Fruit fly (Drosophila melanogaster) whole organism: ENCODE data around the gene CG18666.

Source experiments
- CG8478 ChIP-seq: fragments of >200 bp; optimal IDR thresholded peaks from 2 replicates; lab custom pipeline; 2018; ENCODE audit warnings: inconsistent platforms
- Dll ChIP-seq: fragments of >200 bp; optimal IDR thresholded peaks from 2 replicates; lab custom pipeline; 2017
- EcR ChIP-seq, 2 experiments: fragments of >200 bp; optimal IDR thresholded peaks; 2 replicates each; lab custom pipeline; 2017; ENCODE audit warnings: missing biosample characterization in 2 of 2, missing genetic modification characterization in 2 of 2, missing genetic modification reagents in 2 of 2
- pan ChIP-seq: fragments of >200 bp; optimal IDR thresholded peaks from 2 replicates; lab custom pipeline; 2017
- psq ChIP-seq: fragments of >200 bp; optimal IDR thresholded peaks from 2 replicates; lab custom pipeline; 2017
- usp ChIP-seq: fragments of >200 bp; optimal IDR thresholded peaks from 2 replicates; lab custom pipeline; 2017; ENCODE audit warnings: missing biosample characterization, missing genetic modification characterization, mixed read lengths

The CG18666 gene

DNA sequence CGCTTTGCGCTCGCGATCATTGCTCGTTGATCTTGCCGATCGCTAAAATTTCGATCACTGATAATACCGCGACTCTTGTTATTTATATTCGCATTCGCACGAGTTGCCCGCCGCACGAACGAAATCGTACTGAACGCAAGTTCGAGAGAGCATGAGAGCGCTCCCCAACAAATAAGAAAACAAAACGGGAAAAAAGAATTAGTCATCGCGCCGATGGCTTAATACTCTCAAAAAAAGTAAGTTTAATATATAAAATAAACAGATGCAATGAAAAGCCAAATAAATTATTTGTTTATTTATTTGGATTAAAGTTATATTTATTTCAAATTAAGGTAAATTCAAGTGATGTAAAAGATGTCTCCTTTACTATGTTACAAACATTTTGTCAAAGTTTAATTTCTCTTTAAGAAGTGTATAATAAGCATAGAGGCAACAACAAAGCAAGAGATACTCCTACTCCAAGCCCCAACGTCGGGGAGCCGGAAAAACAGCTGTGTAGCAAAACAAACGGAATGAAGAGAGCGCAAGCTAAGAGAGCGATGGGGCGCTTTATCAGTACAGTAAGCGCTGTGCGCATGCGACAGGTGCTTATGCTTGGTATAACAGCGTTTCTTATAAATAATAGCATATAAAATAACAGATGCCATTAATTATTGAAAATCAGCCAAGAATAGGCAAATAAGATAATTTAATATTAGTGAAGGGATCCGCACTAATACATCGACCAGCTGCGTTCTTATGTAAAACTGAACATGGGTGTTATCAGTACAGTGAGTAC lies 22.9 kb downstream of the CG18666 start:
- TF ChIP-seq usp (GFP tag; lab: Kevin White, UChicago) (no peak), CG8478 (lab: Kevin White, UChicago) (no peak), Dll (no peak), pan (no peak), psq (no peak), EcR (GFP tag; optimal IDR thresholded peaks at IDR 0.05; lab: Kevin White, UChicago) (no peak)

DNA sequence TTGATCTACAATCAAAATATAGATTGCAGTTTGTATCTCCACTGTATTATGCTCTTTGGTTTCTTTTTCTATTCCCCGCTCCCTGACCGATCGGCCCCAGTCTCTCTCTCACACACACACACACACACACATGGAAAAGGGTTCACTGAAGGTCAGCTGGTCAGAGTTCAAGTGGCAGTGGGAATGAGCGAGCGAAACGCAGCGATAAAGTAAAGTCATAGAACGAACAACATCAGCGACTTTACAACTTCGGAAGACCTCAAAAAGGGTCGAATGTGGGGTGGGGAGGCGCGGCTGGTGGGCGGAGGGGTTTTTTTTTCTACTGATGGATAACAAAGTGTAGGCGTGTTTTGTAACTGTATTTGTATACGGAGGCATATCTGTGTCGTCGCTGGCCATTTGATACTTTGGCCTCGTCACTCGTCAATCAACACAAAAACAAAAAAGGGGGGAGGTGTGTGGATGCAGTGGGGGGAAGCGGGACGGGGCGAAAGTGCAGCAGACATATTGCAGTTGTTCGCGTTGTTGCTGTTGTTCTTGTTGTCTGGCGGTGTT lies 23.6 kb downstream of the CG18666 start:
- no peak for TF ChIP-seq EcR (GFP tag; optimal IDR thresholded peaks at IDR 0.05; lab: Kevin White, UChicago)
- no peak for TF ChIP-seq pan
- no peak for TF ChIP-seq CG8478 (lab: Kevin White, UChicago)
- no peak for TF ChIP-seq Dll
- no peak for TF ChIP-seq psq
- no peak for TF ChIP-seq usp (GFP tag; lab: Kevin White, UChicago)

DNA sequence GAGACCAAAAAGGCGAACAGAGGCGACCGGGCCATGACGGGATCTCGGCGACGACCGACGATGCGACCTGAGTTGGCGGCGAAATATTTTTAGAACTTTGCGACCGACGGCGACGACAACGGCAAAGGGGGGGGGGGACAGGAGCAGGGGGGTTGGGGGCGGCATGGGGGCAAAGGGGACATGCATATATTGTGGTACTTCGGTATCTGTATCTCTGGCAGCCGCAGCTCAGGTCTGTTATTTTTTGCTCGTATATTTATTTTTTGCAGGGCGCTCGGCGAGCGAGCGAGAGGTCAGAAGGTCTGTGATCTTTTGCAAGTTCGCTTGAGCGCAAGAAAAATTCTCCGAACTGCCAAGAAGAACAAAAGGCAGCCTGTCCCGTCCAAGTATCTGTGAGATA lies 24.6 kb downstream of the CG18666 start:
- TF ChIP-seq Dll: no peak
- no peak for TF ChIP-seq CG8478 (lab: Kevin White, UChicago)
- TF ChIP-seq pan: no peak
- no peak for TF ChIP-seq psq
- TF ChIP-seq usp (GFP tag; lab: Kevin White, UChicago): no peak
- no peak for TF ChIP-seq EcR (GFP tag; optimal IDR thresholded peaks at IDR 0.05; lab: Kevin White, UChicago)

DNA sequence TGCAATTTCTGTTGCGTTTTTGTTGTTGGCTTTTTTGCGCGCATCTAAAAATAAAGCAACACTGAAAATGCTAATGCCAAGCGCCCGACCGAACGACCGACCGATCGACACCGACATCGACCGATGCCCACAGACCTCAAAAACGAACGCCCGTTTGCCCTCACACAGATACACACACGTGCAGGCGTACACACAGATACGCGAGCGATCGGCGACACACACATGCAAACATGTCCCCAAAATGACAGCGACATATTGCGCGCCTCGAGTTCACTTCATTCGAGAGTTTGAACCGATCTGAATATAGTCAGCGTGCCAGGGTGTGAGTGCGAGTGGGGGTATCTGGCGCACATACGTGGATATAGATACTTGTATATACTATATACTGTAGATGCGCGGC lies 26.6 kb downstream of the CG18666 start:
- TF ChIP-seq psq (no peak), CG8478 (lab: Kevin White, UChicago) (no peak), usp (GFP tag; lab: Kevin White, UChicago) (no peak), pan (no peak), Dll (no peak), EcR (GFP tag; optimal IDR thresholded peaks at IDR 0.05; lab: Kevin White, UChicago) (no peak)

DNA sequence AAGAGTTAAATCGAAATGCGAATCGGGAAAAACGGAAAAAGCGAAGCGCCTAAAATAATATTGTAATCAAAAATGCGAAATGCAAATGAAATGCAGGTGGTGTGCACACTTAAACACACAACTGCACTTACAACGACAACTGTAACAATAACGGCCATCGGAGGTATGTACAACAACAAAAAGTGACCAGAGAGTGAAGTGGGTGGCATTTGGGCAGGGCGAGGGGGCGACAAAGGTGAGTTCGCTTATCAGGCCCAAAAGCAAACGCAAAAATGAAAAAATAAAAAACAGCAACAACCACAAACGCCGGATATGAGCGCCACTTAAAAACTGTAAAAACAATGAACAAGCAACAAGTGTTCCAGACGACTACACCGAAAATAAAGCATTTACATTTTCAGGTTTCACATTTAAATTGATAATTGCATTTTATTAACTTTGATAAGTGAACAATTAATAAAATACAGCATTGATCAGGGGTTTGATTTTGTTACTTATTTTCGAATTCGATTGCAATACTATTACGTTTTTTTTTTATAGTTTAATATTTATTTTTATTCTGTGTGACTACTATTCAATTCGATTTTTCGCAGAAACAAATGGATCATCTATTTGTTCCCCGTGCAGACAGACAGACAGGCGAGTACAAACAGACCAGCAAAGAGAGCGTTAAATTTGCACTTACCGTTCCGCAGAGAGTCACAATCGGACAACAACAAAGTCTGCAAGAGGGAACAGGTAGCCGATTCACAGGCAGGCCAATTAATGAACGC lies 30.7 kb downstream of the CG18666 start:
- peak; percentile 42 for TF ChIP-seq pan
- TF ChIP-seq CG8478 (lab: Kevin White, UChicago): no peak

DNA sequence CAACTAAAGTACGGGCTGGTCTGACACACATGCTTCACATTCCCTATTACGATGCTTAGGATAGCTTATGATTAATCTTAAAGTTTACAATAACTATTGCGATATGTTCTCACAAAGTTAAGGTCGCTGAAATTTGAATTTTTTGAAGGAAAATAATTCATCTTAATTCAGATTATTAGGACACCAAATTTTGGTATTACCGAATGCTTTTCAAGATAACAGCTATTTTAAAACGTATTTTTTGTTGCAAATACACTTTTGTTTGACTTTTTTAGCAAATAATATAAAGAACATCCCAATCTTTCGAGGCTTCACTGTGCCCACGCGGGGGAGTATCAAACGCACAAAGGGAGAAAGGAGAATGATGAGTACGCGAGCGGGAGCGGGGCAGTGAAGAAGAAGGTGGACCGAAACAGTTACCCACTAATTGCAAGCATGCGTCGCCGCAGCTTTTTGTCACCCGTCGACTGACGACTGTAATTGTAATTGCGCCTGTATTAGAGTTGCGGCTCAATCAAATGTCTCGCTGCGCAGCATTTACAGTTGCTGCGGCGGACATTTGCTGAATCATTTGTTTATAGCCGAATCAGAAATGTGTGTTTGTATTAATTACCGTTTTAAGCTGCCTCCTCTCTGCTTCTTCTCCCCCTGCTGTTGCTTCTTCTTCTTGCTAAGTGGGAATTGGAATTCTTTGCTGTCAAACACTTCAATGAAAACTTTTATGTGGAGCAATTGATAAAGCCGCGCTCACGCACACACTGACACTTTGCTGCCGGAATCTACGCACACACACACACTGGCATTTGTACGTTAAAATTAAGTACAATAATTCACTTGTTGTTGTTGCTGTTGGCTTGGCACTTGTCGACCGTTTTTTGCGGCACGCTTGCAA lies 31.6 kb downstream of the CG18666 start:
- TF ChIP-seq pan (no peak), psq (no peak)

DNA sequence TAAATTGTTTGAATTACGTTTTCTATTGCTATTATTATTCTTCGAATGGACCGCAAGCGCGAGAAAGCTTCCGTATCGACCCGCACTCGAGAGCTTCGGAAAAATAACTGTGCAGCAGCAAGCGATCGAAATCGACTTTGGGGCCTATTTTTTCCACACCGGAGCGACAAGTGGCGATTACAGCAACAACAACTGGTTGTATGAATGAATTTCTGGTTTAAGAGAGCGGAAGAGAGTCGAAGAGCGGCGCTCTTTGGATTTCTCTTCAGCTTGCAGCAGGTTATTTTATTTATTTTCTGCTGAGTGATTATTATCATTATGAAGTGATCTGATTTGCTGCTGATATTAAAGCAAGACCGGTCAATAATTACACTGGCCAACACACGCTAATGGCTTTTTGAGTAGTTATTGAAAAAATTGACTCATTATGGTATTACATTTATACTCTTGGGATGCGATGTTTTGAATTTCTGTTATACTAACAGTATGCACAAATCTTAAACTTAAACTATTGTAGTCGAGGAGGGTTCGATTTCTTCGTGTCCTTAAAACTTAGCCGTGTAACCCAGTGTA lies 32.4 kb downstream of the CG18666 start, which contains the start of gene Samuel:
Gene Samuel, minus strand, starts transcription at position 112 of the 573 bp plus-strand sequence.
- TF ChIP-seq pan (no peak), usp (GFP tag; lab: Kevin White, UChicago) (no peak), EcR (GFP tag; optimal IDR thresholded peaks at IDR 0.05; lab: Kevin White, UChicago) (no peak), Dll (no peak), psq (no peak), CG8478 (lab: Kevin White, UChicago) (no peak)

DNA sequence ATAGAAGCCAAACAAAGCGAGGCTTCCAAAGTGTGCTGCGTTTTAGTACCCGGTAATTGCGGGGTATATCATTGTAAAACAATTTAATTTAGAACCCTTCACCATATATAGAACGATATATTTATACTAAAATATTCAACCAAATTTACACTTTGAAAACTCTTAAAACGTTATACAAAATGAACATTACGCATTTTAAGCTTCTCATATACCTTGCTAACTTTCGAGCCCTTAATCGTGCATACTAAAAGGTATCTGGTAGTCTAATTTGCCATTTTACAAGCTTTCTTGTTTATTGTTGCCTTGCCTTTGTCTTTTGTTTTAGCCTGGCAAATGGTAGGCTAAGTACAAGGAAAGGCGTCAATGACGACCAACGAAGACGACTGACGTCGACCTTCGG lies 33.4 kb downstream of the CG18666 start:
- TF ChIP-seq pan (peak; percentile 73), EcR (GFP tag; optimal IDR thresholded peaks at IDR 0.05; lab: Kevin White, UChicago) (no peak), usp (GFP tag; lab: Kevin White, UChicago) (no peak), psq (no peak)

DNA sequence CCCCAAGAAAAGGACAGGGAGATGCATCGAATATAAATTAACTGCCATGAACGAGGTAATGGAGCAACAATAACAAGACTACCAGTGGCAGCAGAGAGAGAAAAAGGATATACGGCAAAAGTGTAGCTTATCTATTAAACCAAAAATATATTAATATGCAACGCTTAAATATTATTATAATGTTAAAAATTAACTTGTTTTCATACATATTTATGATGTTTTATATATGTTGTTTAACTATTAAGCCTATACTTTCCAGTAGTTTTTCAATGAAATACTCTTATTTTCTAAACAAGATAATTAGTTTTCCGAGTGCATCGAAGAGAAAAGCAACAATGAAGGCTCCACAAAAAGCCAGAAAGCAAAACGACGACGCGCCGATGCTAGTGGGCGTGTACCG lies 33.8 kb downstream of the CG18666 start:
- TF ChIP-seq usp (GFP tag; lab: Kevin White, UChicago) (no peak), Dll (no peak), EcR (GFP tag; optimal IDR thresholded peaks at IDR 0.05; lab: Kevin White, UChicago) (no peak), pan (no peak), CG8478 (lab: Kevin White, UChicago) (no peak), psq (no peak)

DNA sequence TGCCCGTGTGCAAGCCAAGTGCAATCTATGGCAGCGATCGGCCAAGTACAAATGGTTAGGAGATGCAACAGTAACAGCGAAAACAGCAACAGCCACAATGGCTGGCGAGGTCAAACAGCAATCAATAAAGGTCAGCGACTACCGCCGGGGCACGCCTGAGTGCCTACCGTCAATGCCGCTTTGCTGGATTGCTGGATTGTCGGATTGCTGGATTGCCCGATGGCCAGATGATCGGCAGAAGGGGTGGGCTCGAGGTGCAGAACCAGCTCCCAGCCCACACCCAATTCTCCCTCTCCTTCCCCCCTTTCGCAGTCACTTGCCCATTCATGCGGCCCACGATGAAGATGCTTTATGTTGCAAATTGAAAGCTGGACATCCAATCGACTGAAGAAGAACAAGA lies 34.3 kb downstream of the CG18666 start:
- TF ChIP-seq psq (no peak), pan (no peak), usp (GFP tag; lab: Kevin White, UChicago) (no peak), EcR (GFP tag; optimal IDR thresholded peaks at IDR 0.05; lab: Kevin White, UChicago) (no peak), Dll (no peak)

DNA sequence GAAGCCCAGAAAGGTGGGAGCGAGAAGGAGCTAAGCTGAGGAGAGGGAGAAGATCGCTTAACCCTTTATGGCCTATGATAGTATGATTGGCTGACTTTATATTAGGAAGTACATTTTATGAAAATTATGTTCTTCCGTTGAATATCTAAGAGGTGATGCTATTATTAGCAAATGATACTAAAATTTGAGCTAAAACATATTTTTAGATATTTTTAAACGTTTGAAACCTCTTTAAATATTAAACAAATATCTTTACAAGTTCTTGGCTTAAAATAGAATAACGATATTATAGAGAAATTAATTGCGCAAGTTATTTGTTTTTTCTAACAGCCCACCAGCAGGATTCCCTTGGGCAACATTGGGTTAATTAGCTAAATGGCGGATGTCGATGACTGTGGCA lies 34.9 kb downstream of the CG18666 start:
- TF ChIP-seq Dll (no peak), psq (no peak), pan (no peak), usp (GFP tag; lab: Kevin White, UChicago) (no peak), EcR (GFP tag; optimal IDR thresholded peaks at IDR 0.05; lab: Kevin White, UChicago) (no peak), CG8478 (lab: Kevin White, UChicago) (no peak)

DNA sequence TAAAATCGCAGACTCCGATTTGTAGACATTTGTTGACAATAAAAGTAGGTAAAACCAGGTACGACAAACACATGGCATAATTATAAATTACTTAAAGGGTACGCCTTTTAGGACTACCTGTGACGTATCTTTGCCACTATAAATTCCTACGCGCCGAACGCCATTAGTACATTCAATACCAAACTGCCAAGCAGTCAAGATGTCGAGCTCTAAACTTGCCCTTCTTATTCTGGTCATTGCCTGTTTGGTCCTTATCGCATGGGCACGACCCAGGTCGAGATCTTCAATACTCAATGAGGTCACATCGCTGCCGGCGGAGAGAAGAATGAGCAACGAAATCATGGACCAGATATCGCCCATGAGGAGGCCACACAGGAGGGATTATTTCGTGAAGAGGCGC lies 36.3 kb downstream of the CG18666 start, which contains the start of gene CG14915:
Gene CG14915, plus strand, starts transcription at position 166 of the 400 bp plus-strand sequence.
- TF ChIP-seq pan (no peak), psq (no peak), usp (GFP tag; lab: Kevin White, UChicago) (no peak), Dll (no peak), EcR (GFP tag; optimal IDR thresholded peaks at IDR 0.05; lab: Kevin White, UChicago) (no peak), CG8478 (lab: Kevin White, UChicago) (no peak)
